Fruit fly (Drosophila melanogaster): ENCODE data around the gene Ranbp21.

Gene Ranbp21

DNA sequence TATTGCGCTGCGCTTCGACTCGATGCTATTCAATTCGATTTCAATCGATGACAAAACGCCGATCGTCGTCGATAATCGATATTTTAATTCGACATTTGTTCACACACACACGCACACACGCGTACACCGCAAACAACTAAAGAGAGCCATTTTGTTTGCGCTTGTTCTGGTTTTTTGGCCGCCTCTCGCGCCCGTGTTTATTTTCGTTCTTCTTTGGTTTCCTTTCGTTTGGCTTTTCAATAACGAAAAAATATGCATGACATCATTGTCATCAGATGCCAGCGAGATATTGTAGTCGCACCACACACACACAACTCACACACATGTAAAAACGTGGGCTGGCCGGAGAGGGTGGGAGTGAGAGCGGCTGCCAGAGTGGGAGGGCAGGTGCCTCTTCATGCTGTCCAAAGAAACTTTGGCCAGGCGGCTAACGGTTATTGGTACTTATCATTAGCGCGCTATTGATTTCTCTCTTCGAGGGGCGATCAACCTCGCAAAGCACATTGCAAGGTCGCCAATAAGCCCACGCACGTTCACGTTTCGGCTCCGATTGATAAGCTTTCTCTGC, 43.9 kb downstream of the Ranbp21 start (continued):
- TF ChIP-seq CG34224 (GFP tag; IDR thresholded peaks at IDR 0.05; ENCODE audit: partially characterized antibody), result peak; percentile 35; the same call in 2 of the 3 replicates
- no peak for TF ChIP-seq CG11504 (tag; optimal IDR thresholded peaks at IDR 0.05)
- peak; percentile 82 for TF ChIP-seq CG10543 (GFP tag; optimal IDR thresholded peaks at IDR 0.05)
- TF ChIP-seq ac (GFP tag; optimal IDR thresholded peaks at IDR 0.05), result no peak
- peak; percentile 65 for TF ChIP-seq mirr (GFP tag; optimal IDR thresholded peaks at IDR 0.05)
- TF ChIP-seq CG12219 (GFP tag; optimal IDR thresholded peaks at IDR 0.05), result no peak
- TF ChIP-seq Deaf1 (tag; optimal IDR thresholded peaks at IDR 0.05), result no peak
- no peak for TF ChIP-seq Kr (GFP tag; optimal IDR thresholded peaks at IDR 0.05)
- TF ChIP-seq ERR (GFP tag; optimal IDR thresholded peaks at IDR 0.05), result peak; percentile 27
- TF ChIP-seq CG1792 (GFP tag; optimal IDR thresholded peaks at IDR 0.05), result no peak
- no peak for TF ChIP-seq CG17612 (GFP tag; IDR thresholded peaks at IDR 0.05)
- TF ChIP-seq cg (GFP tag; optimal IDR thresholded peaks at IDR 0.05), result peak; percentile 85
- TF ChIP-seq chm (GFP tag; IDR thresholded peaks at IDR 0.05), result no peak
- no peak for TF ChIP-seq CG5245 (GFP tag; optimal IDR thresholded peaks at IDR 0.05)
- TF ChIP-seq dm (GFP tag; optimal IDR thresholded peaks at IDR 0.05), result peak; percentile 38
- no peak for TF ChIP-seq CG13424 (tag; optimal IDR thresholded peaks at IDR 0.05)
- peak; percentile 32 for TF ChIP-seq Atf3 (GFP tag; optimal IDR thresholded peaks at IDR 0.05)
- TF ChIP-seq Doc3 (GFP tag; IDR thresholded peaks at IDR 0.05; ENCODE audit: partially characterized antibody), result peak; percentile 42; the same call in 1 of the 3 replicates
- TF ChIP-seq p53 (GFP tag; optimal IDR thresholded peaks at IDR 0.05), result peak; percentile 30
- TF ChIP-seq pan (optimal IDR thresholded peaks at IDR 0.05), result no peak
- no peak for TF ChIP-seq pan (GFP tag; optimal IDR thresholded peaks at IDR 0.05 in 1 of 2, IDR thresholded peaks at IDR 0.05 in 1 of 2)
- TF ChIP-seq Lim3 (GFP tag; IDR thresholded peaks at IDR 0.05), result no peak
- TF ChIP-seq CG18599 (GFP tag; optimal IDR thresholded peaks at IDR 0.05), result peak; percentile 32
- TF ChIP-seq row (GFP tag; IDR thresholded peaks at IDR 0.05), result no peak
- TF ChIP-seq CG6272 (GFP tag; IDR thresholded peaks at IDR 0.05), result no peak
- TF ChIP-seq zfh1 (GFP tag; IDR thresholded peaks at IDR 0.05), result peak; percentile 14; the same call in 1 of the 3 replicates
- peak; percentile 56; the same call in 1 of the 3 replicates for TF ChIP-seq CG14860 (GFP tag; IDR thresholded peaks at IDR 0.05; ENCODE audit: partially characterized antibody)
- TF ChIP-seq Stat92E (GFP tag; optimal IDR thresholded peaks at IDR 0.05), result no peak
- TF ChIP-seq CG2116 (GFP tag; optimal IDR thresholded peaks at IDR 0.05), result peak; percentile 38
- peak; percentile 32 for TF ChIP-seq unc-4 (GFP tag; IDR thresholded peaks at IDR 0.05; ENCODE audit: partially characterized antibody)
- peak; percentile 26 for TF ChIP-seq pros (GFP tag; optimal IDR thresholded peaks at IDR 0.05)
- TF ChIP-seq E2f2 (GFP tag; IDR thresholded peaks at IDR 0.05), result peak; percentile 35; the same call in 1 of the 2 replicates
- peak; percentile 20 for TF ChIP-seq CG2678 (tag; optimal IDR thresholded peaks at IDR 0.05)
- no peak for TF ChIP-seq CG3281 (GFP tag; optimal IDR thresholded peaks at IDR 0.05)
- peak; percentile 83 for TF ChIP-seq ftz-f1 (GFP tag; optimal IDR thresholded peaks at IDR 0.05)
- peak; percentile 57; the same call in 3 of the 4 replicates for TF ChIP-seq Dll (GFP tag; IDR thresholded peaks at IDR 0.05; ENCODE audit: partially characterized antibody)
- TF ChIP-seq fd64A (GFP tag; optimal IDR thresholded peaks at IDR 0.05), result no peak
- peak; percentile 26 for TF ChIP-seq nom (GFP tag; optimal IDR thresholded peaks at IDR 0.05)
- no peak for TF ChIP-seq D19A (tag; optimal IDR thresholded peaks at IDR 0.05)
- no peak for TF ChIP-seq sc (optimal IDR thresholded peaks at IDR 0.05)
- TF ChIP-seq sc (GFP tag; optimal IDR thresholded peaks at IDR 0.05), result no peak
- TF ChIP-seq CG7372 (GFP tag; IDR thresholded peaks at IDR 0.05), result no peak
- peak; percentile 16 for TF ChIP-seq CG6854 (GFP tag; optimal IDR thresholded peaks at IDR 0.05)
- TF ChIP-seq zen2 (GFP tag; IDR thresholded peaks at IDR 0.05; ENCODE audit: partially characterized antibody), result no peak
- peak; percentile 25 for TF ChIP-seq BEAF-32 (GFP tag; optimal IDR thresholded peaks at IDR 0.05)
- peak in 1 of 2 experiments; percentile 42 for TF ChIP-seq Hr78 (GFP tag; optimal IDR thresholded peaks at IDR 0.05)
- no peak for TF ChIP-seq Dad (GFP tag; optimal IDR thresholded peaks at IDR 0.05)
- peak; percentile 23 for TF ChIP-seq CG15514 (GFP tag; optimal IDR thresholded peaks at IDR 0.05)
- TF ChIP-seq Tbp (GFP tag; optimal IDR thresholded peaks at IDR 0.05), result no peak

All from whole organism, embryonic.